Fruit fly (Drosophila melanogaster): Measurements from ENCODE around the gene CG7800.

- TF ChIP-seq CG15710 (tag; optimal IDR thresholded peaks at IDR 0.05) (peak; percentile 58), CG4496 (GFP tag; IDR thresholded peaks at IDR 0.05) (peak; percentile 36; the same call in 1 of the 3 replicates), fd96Ca (GFP tag; IDR thresholded peaks at IDR 0.05) (no peak), Pif1A (GFP tag; optimal IDR thresholded peaks at IDR 0.05) (no peak), EcR (GFP tag; optimal IDR thresholded peaks at IDR 0.05) (peak; percentile 4), CG32121 (GFP tag; IDR thresholded peaks at IDR 0.05) (no peak; the same call in 1 of the 2 replicates), Snoo (tag; optimal IDR thresholded peaks at IDR 0.05) (peak; percentile 45), rn (GFP tag; IDR thresholded peaks at IDR 0.05) (no peak), CG9948 (tag; optimal IDR thresholded peaks at IDR 0.05) (no peak), CG10348 (GFP tag; IDR thresholded peaks at IDR 0.05) (no peak), Pif1B (GFP tag; optimal IDR thresholded peaks at IDR 0.05) (peak; percentile 69)
Measured at dm6 chr3R:8243720-8244119, 26.0 kb downstream of the CG7800 start, which contains the start of the genes CG9636, CG18749 and CG33722.

Measured in whole organism, pupa.